Fruit fly (Drosophila melanogaster): ENCODE results near the gene CG14893.

The CG14893 gene

DNA sequence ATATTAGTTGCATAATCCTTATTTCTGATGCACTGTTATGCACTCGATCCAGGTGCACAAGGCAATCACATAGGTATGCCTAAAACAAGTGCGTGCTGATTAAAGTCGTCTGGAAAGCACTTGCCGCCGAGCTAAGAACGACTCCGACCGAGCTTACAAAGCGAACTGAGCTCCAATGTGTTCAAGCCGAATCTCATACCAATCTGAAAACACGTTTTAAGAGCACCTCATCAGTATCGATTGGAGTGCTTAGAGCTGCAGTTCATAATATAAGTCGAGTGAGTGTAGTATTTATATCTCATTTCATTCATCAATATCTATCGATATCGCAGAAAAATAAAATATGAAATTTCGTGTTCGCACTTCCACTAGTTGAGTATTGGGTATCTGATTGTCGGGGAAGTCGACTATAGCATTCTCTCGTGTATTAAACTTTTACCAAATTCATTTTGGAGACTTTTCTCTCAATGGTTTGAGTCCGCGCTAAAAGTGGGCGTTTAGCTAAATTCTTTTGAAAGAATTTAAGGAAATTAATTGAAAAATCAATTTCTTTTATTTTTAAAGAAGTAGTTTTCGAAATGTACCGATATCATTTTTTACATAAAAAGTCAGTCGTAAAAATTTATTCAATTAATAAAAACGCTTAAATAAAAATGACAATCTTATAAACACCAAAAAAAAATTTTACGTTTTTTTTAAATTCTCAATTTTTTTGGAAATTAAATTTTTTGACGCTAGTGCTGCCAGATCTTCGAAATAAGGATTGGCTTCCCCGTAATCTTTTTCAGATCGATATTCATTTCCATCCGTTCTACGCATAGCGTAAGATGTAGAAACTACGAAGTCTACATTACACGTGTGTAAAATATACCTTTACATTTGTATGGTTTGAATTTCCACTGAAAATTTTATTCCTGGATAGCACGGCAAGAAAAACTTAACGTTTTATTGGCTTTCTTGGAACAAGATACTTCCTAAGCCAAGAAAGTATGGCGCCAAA, 35.2 kb downstream of the CG14893 start, which contains the start of gene modSP:
Gene modSP, minus strand, starts transcription at position 169 of the 1,000 bp plus-strand sequence.
- TF ChIP-seq noc (tag; optimal IDR thresholded peaks at IDR 0.05), result no peak

- no peak for TF ChIP-seq noc (tag; optimal IDR thresholded peaks at IDR 0.05)
Observed at dm6 chr3R:16661693-16662092, 41.1 kb downstream of the CG14893 start.

dm6 chr3R:16664144-16664825, 43.7 kb downstream of the CG14893 start:
- no peak for TF ChIP-seq noc (tag; optimal IDR thresholded peaks at IDR 0.05)

All from whole organism, larva.